Worm (Caenorhabditis elegans): ENCODE measurements around the gene Y69E1A.3.

DNA sequence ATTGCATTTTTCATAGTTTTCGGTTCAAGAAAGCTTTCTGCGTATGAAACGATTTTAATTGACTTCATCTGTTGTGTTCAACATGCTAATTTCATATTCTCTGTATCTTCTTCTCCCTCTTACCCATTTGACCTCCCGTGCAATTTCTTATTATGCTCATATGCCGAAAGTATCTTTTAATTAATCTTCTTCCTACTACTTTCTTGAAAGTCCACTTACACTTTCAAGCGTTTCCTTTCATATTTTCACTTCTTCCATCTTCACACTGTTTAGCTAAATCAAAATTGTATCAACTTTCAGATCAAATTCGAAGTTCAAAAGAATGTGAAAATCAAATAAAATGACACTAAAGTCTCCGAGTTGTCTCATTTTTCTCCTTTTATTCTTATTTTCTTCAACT lies 38.6 kb downstream of the Y69E1A.3 start, which contains the start of gene F13H10.5:
- no peak for TF ChIP-seq nhr-84 (tag; optimal IDR thresholded peaks at IDR 0.05)
- TF ChIP-seq nhr-77 (tag; optimal IDR thresholded peaks at IDR 0.05), result no peak
- no peak for TF ChIP-seq lir-3 (tag; optimal IDR thresholded peaks at IDR 0.05; ENCODE audit: poor library complexity)
